Worm (Caenorhabditis elegans): ENCODE results near the gene F38A6.5.

Gene F38A6.5

ce11 chrV:20778257-20778697 is 4.7 kb upstream of the F38A6.5 start (continued):
- peak; percentile 93 for TF ChIP-seq nhr-28 (tag; optimal IDR thresholded peaks at IDR 0.05)
- TF ChIP-seq R02D3.7 (tag; optimal IDR thresholded peaks at IDR 0.05), result no peak
- TF ChIP-seq madf-9 (GFP tag; conservative IDR thresholded peaks at IDR 0.05), result peak; percentile 69; the same call in 1 of the 2 replicates
- peak; percentile 74 for TF ChIP-seq dmd-9 (GFP tag; IDR thresholded peaks at IDR 0.05)
- TF ChIP-seq pqm-1 (tag; optimal IDR thresholded peaks at IDR 0.05), result peak; percentile 33
- TF ChIP-seq skn-1 (tag; optimal IDR thresholded peaks at IDR 0.05), result no peak
- TF ChIP-seq zag-1 (tag; optimal IDR thresholded peaks at IDR 0.05), result peak; percentile 20
- peak; percentile 79 for TF ChIP-seq sdz-12 (GFP tag; optimal IDR thresholded peaks at IDR 0.05)
- peak; percentile 74 for TF ChIP-seq tra-1 (GFP tag; IDR thresholded peaks at IDR 0.05)
- TF ChIP-seq attf-4 (tag; optimal IDR thresholded peaks at IDR 0.05), result no peak
- TF ChIP-seq mxl-2 (GFP tag; conservative IDR thresholded peaks at IDR 0.05), result no peak
- TF ChIP-seq Y75B8A.6 (GFP tag; IDR thresholded peaks at IDR 0.05), result no peak
- no peak for TF ChIP-seq cey-2 (tag; optimal IDR thresholded peaks at IDR 0.05; ENCODE audit: borderline replicate concordance, insufficient read depth)
- TF ChIP-seq nhr-102 (tag; optimal IDR thresholded peaks at IDR 0.05), result peak; percentile 84
- TF ChIP-seq zfp-2 (tag; optimal IDR thresholded peaks at IDR 0.05), result peak; percentile 59
- peak; percentile 62 for TF ChIP-seq lin-29 (GFP tag; IDR thresholded peaks at IDR 0.05)
- peak; percentile 99 for TF ChIP-seq dve-1 (tag; optimal IDR thresholded peaks at IDR 0.05; ENCODE audit: insufficient read depth)
- TF ChIP-seq nhr-42 (GFP tag; IDR thresholded peaks at IDR 0.05), result peak; percentile 76; the same call in 1 of the 2 replicates
- 0 out of 2 replicates have a peak, but pooled peaks have one; percentile 80 for TF ChIP-seq mdt-29 (GFP tag; IDR thresholded peaks at IDR 0.05)
- no peak for TF ChIP-seq fos-1 (tag; optimal IDR thresholded peaks at IDR 0.05)
- peak; percentile 71 for TF ChIP-seq T20F7.1 (GFP tag; optimal IDR thresholded peaks at IDR 0.05)
- no peak for TF ChIP-seq nhr-111 (GFP tag; optimal IDR thresholded peaks at IDR 0.05)
- TF ChIP-seq nhr-11 (tag; optimal IDR thresholded peaks at IDR 0.05), result peak; percentile 96
- TF ChIP-seq nhr-25 (tag; optimal IDR thresholded peaks at IDR 0.05; ENCODE audit: borderline replicate concordance, insufficient read depth), result peak; percentile 92
- no peak for TF ChIP-seq lir-3 (tag; optimal IDR thresholded peaks at IDR 0.05)
- no peak for TF ChIP-seq ceh-44 (GFP tag; IDR thresholded peaks at IDR 0.05)
- no peak for TF ChIP-seq aly-2 (tag; optimal IDR thresholded peaks at IDR 0.05)
- peak; percentile 44 for TF ChIP-seq Y5F2A.4 (GFP tag; optimal IDR thresholded peaks at IDR 0.05)
- TF ChIP-seq zip-11 (GFP tag; IDR thresholded peaks at IDR 0.05), result no peak
- peak; percentile 67 for TF ChIP-seq zip-2 (tag; optimal IDR thresholded peaks at IDR 0.05)
- TF ChIP-seq hlh-30 (tag; optimal IDR thresholded peaks at IDR 0.05; ENCODE audit: insufficient read depth), result peak; percentile 99
- TF ChIP-seq spr-1 (tag; optimal IDR thresholded peaks at IDR 0.05), result peak; percentile 89
- peak; percentile 78 for TF ChIP-seq lin-1 (GFP tag; IDR thresholded peaks at IDR 0.05)
- TF ChIP-seq F44E2.7 (GFP tag; IDR thresholded peaks at IDR 0.05), result no peak
- TF ChIP-seq F10B5.3 (tag; optimal IDR thresholded peaks at IDR 0.05), result peak; percentile 75

DNA sequence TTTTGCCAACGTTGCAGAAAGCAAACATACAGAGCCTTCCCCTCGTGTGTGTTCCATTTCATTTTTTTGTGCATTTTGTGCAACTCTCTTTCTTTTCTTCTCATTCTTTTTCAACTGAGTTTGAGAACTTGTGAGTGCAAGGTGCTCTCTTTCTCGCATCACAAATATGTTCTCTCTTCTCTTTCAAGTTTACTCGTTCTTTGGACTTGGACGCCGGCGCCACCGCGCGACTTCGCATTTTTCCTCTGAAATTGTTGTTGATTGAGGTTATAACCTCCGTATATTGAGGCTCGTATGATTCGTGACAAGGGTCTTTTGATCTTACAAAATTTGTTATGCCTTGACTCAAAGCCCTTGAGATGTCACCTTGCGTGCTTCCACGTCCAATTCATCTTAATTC is 3.2 kb upstream of the F38A6.5 start:
- TF ChIP-seq nhr-41 (GFP tag; IDR thresholded peaks at IDR 0.05), result no peak
- peak; percentile 61 for TF ChIP-seq mes-2 (tag; optimal IDR thresholded peaks at IDR 0.05; ENCODE audit: poor library complexity, severe bottlenecking)
- TF ChIP-seq ZK337.2 (GFP tag; IDR thresholded peaks at IDR 0.05), result no peak
- TF ChIP-seq unc-62 (GFP tag; optimal IDR thresholded peaks at IDR 0.05 in 1 of 2), result peak in 1 of 2 experiments; percentile 74
- no peak for TF ChIP-seq unc-62 (tag; optimal IDR thresholded peaks at IDR 0.05)
- peak; percentile 48 to 64 for TF ChIP-seq lsy-2 (tag; optimal IDR thresholded peaks at IDR 0.05)
- TF ChIP-seq zfp-3 (GFP tag; conservative IDR thresholded peaks at IDR 0.05), result peak; percentile 30; the same call in 1 of the 2 replicates
- TF ChIP-seq zag-1 (tag; optimal IDR thresholded peaks at IDR 0.05), result no peak
- peak; percentile 64 for TF ChIP-seq nhr-77 (tag; optimal IDR thresholded peaks at IDR 0.05)
- peak; percentile 16 for TF ChIP-seq pqm-1 (tag; optimal IDR thresholded peaks at IDR 0.05)
- no peak for TF ChIP-seq zip-2 (tag; optimal IDR thresholded peaks at IDR 0.05)
- TF ChIP-seq pha-4 (GFP tag; IDR thresholded peaks at IDR 0.05), result no peak
- peak; percentile 100 for TF ChIP-seq pha-4 (tag; optimal IDR thresholded peaks at IDR 0.05)
- no peak for TF ChIP-seq gei-8 (GFP tag; optimal IDR thresholded peaks at IDR 0.05)
- TF ChIP-seq lin-13 (GFP tag; optimal IDR thresholded peaks at IDR 0.05), result peak; percentile 10
- TF ChIP-seq R02D3.7 (tag; optimal IDR thresholded peaks at IDR 0.05), result no peak
- no peak for TF ChIP-seq snpc-4 (tag; optimal IDR thresholded peaks at IDR 0.05)
- no peak for TF ChIP-seq nhr-25 (tag; optimal IDR thresholded peaks at IDR 0.05; ENCODE audit: borderline replicate concordance, insufficient read depth)
- TF ChIP-seq fkh-10 (GFP tag; optimal IDR thresholded peaks at IDR 0.05), result peak; percentile 13
- TF ChIP-seq hlh-30 (tag; optimal IDR thresholded peaks at IDR 0.05; ENCODE audit: insufficient read depth), result peak; percentile 84
- no peak for TF ChIP-seq dpl-1 (GFP tag; optimal IDR thresholded peaks at IDR 0.05)
- TF ChIP-seq Y105C5A.15 (GFP tag; IDR thresholded peaks at IDR 0.05), result no peak

Data from whole organism, L4 larva.